Fruit fly (Drosophila melanogaster) whole organism, wandering third instar larva: Measurements from ENCODE around the gene Jon25Bi.

ENCODE experiments used
- Abd-B ChIP-seq: fragments of >200 bp; optimal IDR thresholded peaks from 2 replicates; lab custom pipeline; 2017; ENCODE audit warnings: missing biosample characterization, missing genetic modification characterization
- CG32264 ChIP-seq: fragments of 200-800 bp; sonication (Bioruptor generic); optimal IDR thresholded peaks from 2 replicates; lab custom pipeline; 2016; ENCODE audit warnings: missing biosample characterization, missing genetic modification characterization
- CG9705 ChIP-seq: fragments of 200-800 bp; sonication (Bioruptor generic); optimal IDR thresholded peaks from 2 replicates; lab custom pipeline; 2018; ENCODE audit warnings: missing biosample characterization, mild to moderate bottlenecking, missing genetic modification characterization
- CrebA ChIP-seq: fragments of 200-800 bp; sonication (Bioruptor generic); optimal IDR thresholded peaks from 2 replicates; lab custom pipeline; 2016; ENCODE audit warnings: missing biosample characterization, mild to moderate bottlenecking, missing genetic modification characterization, borderline replicate concordance
- Dif ChIP-seq: fragments of 200-275, 200-300 bp; sonication (Bioruptor generic); optimal IDR thresholded peaks from 2 replicates; lab custom pipeline; 2018; ENCODE audit warnings: missing biosample characterization, missing genetic modification characterization; ENCODE audit not compliant: partially characterized antibody
- HLH106 ChIP-seq: fragments of 200-800 bp; optimal IDR thresholded peaks from 3 replicates; lab custom pipeline; 2019; ENCODE audit warnings: missing biosample characterization, mild to moderate bottlenecking, missing genetic modification characterization, moderate library complexity
- Hnf4 ChIP-seq: fragments of 200-800 bp; sonication (Bioruptor generic); optimal IDR thresholded peaks from 2 replicates; lab custom pipeline; 2016; ENCODE audit warnings: missing biosample characterization, mild to moderate bottlenecking, missing genetic modification characterization
- Hr78 ChIP-seq: fragments of >200 bp; optimal IDR thresholded peaks from 2 replicates; lab custom pipeline; 2017; ENCODE audit warnings: missing biosample characterization, missing genetic modification characterization
- Jra ChIP-seq: sonication (Bioruptor generic); optimal IDR thresholded peaks from 2 replicates; lab custom pipeline; 2016; ENCODE audit warnings: missing biosample characterization, missing genetic modification characterization
- Mio ChIP-seq: sonication (Bioruptor generic); optimal IDR thresholded peaks from 2 replicates; lab custom pipeline; 2016; ENCODE audit warnings: missing biosample characterization, missing genetic modification characterization
- Myc ChIP-seq: fragments of >200 bp; optimal IDR thresholded peaks from 2 replicates; lab custom pipeline; 2017
- OdsH ChIP-seq: fragments of 200-800 bp; sonication (Bioruptor generic); optimal IDR thresholded peaks from 2 replicates; lab custom pipeline; 2016; ENCODE audit warnings: missing biosample characterization, mild to moderate bottlenecking, missing genetic modification characterization
- Rel ChIP-seq, 2 experiments: fragments of 200-800 bp; sonication (Bioruptor generic) in 1 of 2; optimal IDR thresholded peaks; 2 replicates in 1 of 2; 3 replicates in 1 of 2; lab custom pipeline; 2016 to 2019; ENCODE audit warnings: mild to moderate bottlenecking in 2 of 2, missing biosample characterization in 2 of 2, missing genetic modification characterization in 2 of 2, moderate library complexity in 1 of 2
- Sp1 ChIP-seq: fragments of 200-800 bp; sonication (Bioruptor generic); optimal IDR thresholded peaks from 3 replicates; lab custom pipeline; 2019; ENCODE audit warnings: missing biosample characterization, mild to moderate bottlenecking, missing genetic modification characterization, moderate library complexity
- Vsx2 ChIP-seq: fragments of 200-300, 225-300 bp; sonication (Bioruptor generic); optimal IDR thresholded peaks from 2 replicates; lab custom pipeline; 2018; ENCODE audit warnings: missing biosample characterization, missing genetic modification characterization; ENCODE audit not compliant: partially characterized antibody
- br ChIP-seq: fragments of 200-800 bp; sonication (Bioruptor generic); optimal IDR thresholded peaks from 2 replicates; lab custom pipeline; 2016; ENCODE audit warnings: missing biosample characterization, missing genetic modification characterization
- brk ChIP-seq: fragments of 200-800 bp; sonication (Bioruptor generic); optimal IDR thresholded peaks from 2 replicates; lab custom pipeline; 2016; ENCODE audit warnings: missing biosample characterization, mild to moderate bottlenecking, missing genetic modification characterization
- dl ChIP-seq, 2 experiments: fragments of 175-275, 200-275 bp in 1 of 2; fragments of 200-275 bp in 1 of 2; sonication (Bioruptor generic); optimal IDR thresholded peaks; lab custom pipeline; 2018; ENCODE audit warnings: mild to moderate bottlenecking in 2 of 2, missing biosample characterization in 2 of 2, missing genetic modification characterization in 2 of 2, moderate library complexity in 2 of 2; ENCODE audit not compliant: partially characterized antibody in 2 of 2, insufficient read depth in 1 of 2
- ey ChIP-seq: fragments of 200-800 bp; sonication (Bioruptor generic); optimal IDR thresholded peaks from 2 replicates; lab custom pipeline; 2016; ENCODE audit warnings: missing biosample characterization, missing genetic modification characterization
- foxo ChIP-seq, 2 experiments: fragments of 200-800 bp; sonication (Bioruptor generic); optimal IDR thresholded peaks; 2 replicates in 1 of 2; 3 replicates in 1 of 2; lab custom pipeline; 2016 to 2017; ENCODE audit warnings: missing biosample characterization in 2 of 2, missing genetic modification characterization in 2 of 2
- fru ChIP-seq: fragments of 200-800 bp; sonication (Bioruptor generic); optimal IDR thresholded peaks from 3 replicates; lab custom pipeline; 2016; ENCODE audit warnings: missing biosample characterization, mild to moderate bottlenecking, missing genetic modification characterization
- h ChIP-seq: fragments of 200-800 bp; sonication (Bioruptor generic); optimal IDR thresholded peaks from 3 replicates; lab custom pipeline; 2016; ENCODE audit warnings: missing biosample characterization, mild to moderate bottlenecking, missing genetic modification characterization
- jim ChIP-seq: fragments of 175-275, 200-325 bp; sonication (Bioruptor generic); optimal IDR thresholded peaks from 2 replicates; lab custom pipeline; 2016; ENCODE audit warnings: missing biosample characterization, mild to moderate bottlenecking, missing genetic modification characterization
- lola ChIP-seq: fragments of >200 bp; optimal IDR thresholded peaks from 2 replicates; lab custom pipeline; 2017; ENCODE audit warnings: missing biosample characterization, missing genetic modification characterization
- pan ChIP-seq: fragments of >200 bp; optimal IDR thresholded peaks from 2 replicates; lab custom pipeline; 2017
- psq ChIP-seq: fragments of 200-800 bp; sonication (Bioruptor generic); optimal IDR thresholded peaks from 3 replicates; lab custom pipeline; 2017; ENCODE audit warnings: missing biosample characterization, mild to moderate bottlenecking, missing genetic modification characterization, moderate library complexity
- rgr ChIP-seq: fragments of 200-800 bp; sonication (Bioruptor generic); optimal IDR thresholded peaks from 3 replicates; lab custom pipeline; 2016; ENCODE audit warnings: missing biosample characterization, mild to moderate bottlenecking, missing genetic modification characterization
- sage ChIP-seq: fragments of 200-800 bp; sonication (Bioruptor generic); optimal IDR thresholded peaks from 2 replicates; lab custom pipeline; 2016; ENCODE audit warnings: missing biosample characterization, mild to moderate bottlenecking, missing genetic modification characterization
- sv ChIP-seq: fragments of 200-800 bp; sonication (Bioruptor generic); optimal IDR thresholded peaks from 3 replicates; lab custom pipeline; 2016; ENCODE audit warnings: missing biosample characterization, missing genetic modification characterization
- tai ChIP-seq: sonication (Bioruptor generic); optimal IDR thresholded peaks from 2 replicates; lab custom pipeline; 2016; ENCODE audit warnings: missing biosample characterization, missing genetic modification characterization
- usp ChIP-seq: fragments of >200 bp; optimal IDR thresholded peaks from 2 replicates; lab custom pipeline; 2017; ENCODE audit warnings: missing biosample characterization, missing genetic modification characterization
- woc ChIP-seq: sonication (Bioruptor generic); optimal IDR thresholded peaks from 2 replicates; lab custom pipeline; 2016; ENCODE audit warnings: missing biosample characterization, mild to moderate bottlenecking, missing genetic modification characterization

Gene Jon25Bi

dm6 chr2L:4907986-4908385, 47.0 kb downstream of the Jon25Bi start:
- TF ChIP-seq h (GFP tag; lab: Kevin White, UChicago), result peak; percentile 16
- no peak for TF ChIP-seq psq (GFP tag; lab: Kevin White, UChicago)
- TF ChIP-seq Abd-B (GFP tag; lab: Kevin White, UChicago), result no peak
- TF ChIP-seq sv (GFP tag; lab: Kevin White, UChicago), result peak; percentile 3
- TF ChIP-seq jim (GFP tag; lab: Kevin White, UChicago), result no peak

DNA sequence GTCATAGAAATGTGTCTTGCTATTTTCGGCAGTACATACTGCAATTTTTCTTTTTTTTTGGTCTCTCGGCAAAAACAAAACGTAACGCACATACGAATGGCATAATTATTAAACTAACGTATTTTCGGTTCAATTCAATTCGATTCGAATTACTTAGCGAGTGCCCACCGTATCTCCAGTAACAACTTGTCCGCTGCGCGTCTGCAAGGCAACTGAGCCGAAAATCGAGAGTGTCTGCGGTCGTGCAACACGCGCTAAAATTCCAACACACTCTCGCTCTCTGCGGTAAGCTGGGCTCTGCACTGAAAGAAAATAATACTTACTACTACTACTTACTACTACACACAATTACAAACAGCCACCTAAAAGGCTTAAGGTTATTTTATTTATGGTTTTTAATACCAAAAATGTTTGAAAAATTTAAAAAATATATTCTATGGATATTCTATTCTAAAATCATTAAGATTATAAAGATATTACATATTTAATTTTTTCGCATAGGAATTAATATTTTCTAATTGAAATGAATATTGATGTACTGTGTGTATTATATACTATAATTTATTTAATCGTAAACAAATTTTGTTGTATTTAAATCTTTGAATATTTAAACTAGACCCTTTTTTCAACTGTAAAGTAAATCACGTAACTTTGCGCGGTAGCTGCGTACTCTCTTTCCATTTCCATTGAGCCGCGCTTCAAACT, 48.2 kb downstream of the Jon25Bi start, which contains the start of gene snsl:
snsl (minus strand) TSS at position 217 of the 705 bp plus-strand sequence.
- no peak for TF ChIP-seq sv (GFP tag; lab: Kevin White, UChicago)
- peak; percentile 19 for TF ChIP-seq ey (GFP tag; lab: Kevin White, UChicago)
- no peak for TF ChIP-seq dl (GFP tag; optimal IDR thresholded peaks at IDR 0.05; lab: Kevin White, UChicago; ENCODE audit: insufficient read depth in 1 of 2, partially characterized antibody in 2 of 2)
- peak in 1 of 2 experiments; percentile 72 for TF ChIP-seq foxo (GFP tag; optimal IDR thresholded peaks at IDR 0.05; lab: Kevin White, UChicago)
- no peak for TF ChIP-seq CG32264 (GFP tag; lab: Kevin White, UChicago)
- no peak for TF ChIP-seq Hr78
- TF ChIP-seq CrebA (GFP tag; lab: Kevin White, UChicago), result no peak
- peak; percentile 61 for TF ChIP-seq OdsH (GFP tag; lab: Kevin White, UChicago)
- no peak for TF ChIP-seq brk
- no peak for TF ChIP-seq jim (GFP tag; lab: Kevin White, UChicago)
- TF ChIP-seq fru (GFP tag; lab: Kevin White, UChicago), result peak; percentile 84
- no peak for TF ChIP-seq Hnf4
- no peak for TF ChIP-seq pan
- TF ChIP-seq usp (GFP tag; lab: Kevin White, UChicago), result no peak
- no peak for TF ChIP-seq CG9705 (GFP tag; lab: Kevin White, UChicago)
- TF ChIP-seq Rel (GFP tag; optimal IDR thresholded peaks at IDR 0.05; lab: Kevin White, UChicago), result no peak
- TF ChIP-seq Rel (tag; optimal IDR thresholded peaks at IDR 0.05; lab: Kevin White, UChicago), result no peak
- TF ChIP-seq woc, result no peak
- peak; percentile 53 for TF ChIP-seq rgr
- no peak for TF ChIP-seq Vsx2
- TF ChIP-seq Abd-B (GFP tag; lab: Kevin White, UChicago), result no peak
- no peak for TF ChIP-seq tai (GFP tag; lab: Kevin White, UChicago)
- peak; percentile 17 for TF ChIP-seq h (GFP tag; lab: Kevin White, UChicago)
- TF ChIP-seq Myc, result no peak
- no peak for TF ChIP-seq Jra (GFP tag; lab: Kevin White, UChicago)
- TF ChIP-seq Dif (GFP tag; lab: Kevin White, UChicago), result no peak
- TF ChIP-seq HLH106 (tag; lab: Kevin White, UChicago), result peak; percentile 72
- peak; percentile 72 for TF ChIP-seq psq (GFP tag; lab: Kevin White, UChicago)
- TF ChIP-seq lola (GFP tag; lab: Kevin White, UChicago), result no peak
- no peak for TF ChIP-seq Mio (GFP tag; lab: Kevin White, UChicago)
- peak; percentile 82 for TF ChIP-seq Sp1 (GFP tag; lab: Kevin White, UChicago)
- TF ChIP-seq br (GFP tag; lab: Kevin White, UChicago), result no peak

- no peak for TF ChIP-seq Sp1 (GFP tag; lab: Kevin White, UChicago)
- no peak for TF ChIP-seq Dif (GFP tag; lab: Kevin White, UChicago)
- no peak for TF ChIP-seq sage (GFP tag; lab: Kevin White, UChicago)
- TF ChIP-seq br (GFP tag; lab: Kevin White, UChicago), result no peak
- TF ChIP-seq, all 38 proteins: peak for 0
These were observed 49.3 kb downstream of the Jon25Bi start for dm6 chr2L:4905365-4906280.
